Worm (Caenorhabditis elegans): ENCODE measurements around the gene des-2.

ce11 chrV:11459255-11459654, 37.8 kb upstream of the des-2 start, which contains the start of gene T11F9.1:
- TF ChIP-seq B0336.3 (GFP tag; IDR thresholded peaks at IDR 0.05) (no peak), ztf-3 (GFP tag; optimal IDR thresholded peaks at IDR 0.05) (no peak), ama-1 (optimal IDR thresholded peaks at IDR 0.05) (no peak), ama-1 (GFP tag; optimal IDR thresholded peaks at IDR 0.05) (no peak), nfya-1 (tag; optimal IDR thresholded peaks at IDR 0.05; ENCODE audit: borderline replicate concordance, insufficient read depth) (no peak), unc-62 (GFP tag; optimal IDR thresholded peaks at IDR 0.05) (no peak), ceh-27 (GFP tag; optimal IDR thresholded peaks at IDR 0.05) (no peak), attf-5 (GFP tag; optimal IDR thresholded peaks at IDR 0.05) (no peak), ztf-25 (GFP tag; IDR thresholded peaks at IDR 0.05) (no peak), ceh-58 (GFP tag; IDR thresholded peaks at IDR 0.05) (no peak), pha-4 (tag; optimal IDR thresholded peaks at IDR 0.05) (no peak)
